Fruit fly (Drosophila melanogaster) whole organism, embryonic: ENCODE measurements around the gene GIIIspla2.

ENCODE experiments used
- Bgb ChIP-seq: fragments of 200-800 bp; sonication (Bioruptor generic); IDR thresholded peaks from 2 replicates; pipeline ENCODE4 v1.3.6; 2022; ENCODE audit warnings: missing biosample characterization, missing genetic modification characterization; ENCODE audit not compliant: partially characterized antibody
- CG10959 ChIP-seq: fragments of 200-800 bp; sonication (Bioruptor generic); IDR thresholded peaks from 2 replicates; pipeline ENCODE4 v1.3.6; 2022; ENCODE audit warnings: missing biosample characterization, missing genetic modification characterization
- CG10979 ChIP-seq: fragments of 200-800 bp; sonication (Bioruptor generic); optimal IDR thresholded peaks from 2 replicates; lab custom pipeline; 2018; ENCODE audit warnings: missing biosample characterization, mild to moderate bottlenecking, missing genetic modification characterization, moderate library complexity
- CG11695 ChIP-seq: fragments of 200-800 bp; sonication (Bioruptor generic); IDR thresholded peaks from 3 replicates; pipeline ENCODE4 v1.3.6; 2022; ENCODE audit warnings: missing biosample characterization, missing genetic modification characterization
- CG12769 ChIP-seq: fragments of 200-800 bp; sonication (Bioruptor generic); optimal IDR thresholded peaks from 2 replicates; lab custom pipeline; 2019; ENCODE audit warnings: missing biosample characterization, mild to moderate bottlenecking, missing genetic modification characterization, moderate library complexity
- CG13775 ChIP-seq: fragments of 200-800 bp; sonication (Bioruptor generic); optimal IDR thresholded peaks from 3 replicates; lab custom pipeline; 2017; ENCODE audit warnings: missing biosample characterization, mild to moderate bottlenecking, missing genetic modification characterization
- CG15011 ChIP-seq: fragments of 200-800 bp; sonication (Bioruptor generic); optimal IDR thresholded peaks from 3 replicates; lab custom pipeline; 2018; ENCODE audit warnings: missing biosample characterization, mild to moderate bottlenecking, missing genetic modification characterization
- CG15479 ChIP-seq: fragments of 200-800 bp; sonication (Bioruptor generic); optimal IDR thresholded peaks from 3 replicates; lab custom pipeline; 2019; ENCODE audit warnings: missing biosample characterization, mild to moderate bottlenecking, missing genetic modification characterization, moderate library complexity
- CG15601 ChIP-seq: fragments of 200-800 bp; sonication (Bioruptor generic); optimal IDR thresholded peaks from 3 replicates; lab custom pipeline; 2019; ENCODE audit warnings: missing biosample characterization, mild to moderate bottlenecking, missing genetic modification characterization, moderate library complexity
- CG17802 ChIP-seq: fragments of 200-800 bp; sonication (Bioruptor generic); optimal IDR thresholded peaks from 2 replicates; lab custom pipeline; 2018; ENCODE audit warnings: missing biosample characterization, mild to moderate bottlenecking, missing genetic modification characterization, moderate library complexity
- CG2678 ChIP-seq: fragments of 200-800 bp; sonication (Bioruptor generic); optimal IDR thresholded peaks from 3 replicates; lab custom pipeline; 2019; ENCODE audit warnings: missing biosample characterization, mild to moderate bottlenecking, missing genetic modification characterization, moderate library complexity
- CG3065 ChIP-seq: fragments of 200-800 bp; sonication (Bioruptor generic); optimal IDR thresholded peaks from 2 replicates; lab custom pipeline; 2016; ENCODE audit warnings: missing biosample characterization, missing genetic modification characterization
- CG34376 ChIP-seq: fragments of 200-800 bp; sonication (Bioruptor generic); optimal IDR thresholded peaks from 2 replicates; lab custom pipeline; 2018; ENCODE audit warnings: missing biosample characterization, mild to moderate bottlenecking, missing genetic modification characterization
- CG42726 ChIP-seq: fragments of 200-800 bp; sonication (Bioruptor generic); IDR thresholded peaks from 2 replicates; pipeline ENCODE4 v1.3.6; 2022; ENCODE audit warnings: missing biosample characterization, missing genetic modification characterization; ENCODE audit not compliant: partially characterized antibody
- CG4328 ChIP-seq: fragments of 200-800 bp; sonication (Bioruptor generic); optimal IDR thresholded peaks from 3 replicates; lab custom pipeline; 2017; ENCODE audit warnings: missing biosample characterization, missing genetic modification reagents, missing genetic modification characterization
- CG6654 ChIP-seq: fragments of 200-800 bp; sonication (Bioruptor generic); optimal IDR thresholded peaks from 2 replicates; lab custom pipeline; 2017; ENCODE audit warnings: missing biosample characterization, mild to moderate bottlenecking, missing genetic modification characterization
- CG6683 ChIP-seq: fragments of 200-800 bp; sonication (Bioruptor generic); optimal IDR thresholded peaks from 2 replicates; lab custom pipeline; 2017; ENCODE audit warnings: missing biosample characterization, mild to moderate bottlenecking, missing genetic modification characterization, missing genetic modification reagents
- CG6791 ChIP-seq: fragments of 200-800 bp; sonication (Bioruptor generic); IDR thresholded peaks from 3 replicates; pipeline ENCODE4 v1.3.6; 2022; ENCODE audit warnings: missing biosample characterization, missing genetic modification characterization; ENCODE audit not compliant: partially characterized antibody
- CG6854 ChIP-seq: fragments of 200-800 bp; sonication (Bioruptor generic); optimal IDR thresholded peaks from 3 replicates; lab custom pipeline; 2017; ENCODE audit warnings: missing biosample characterization, mild to moderate bottlenecking, missing genetic modification characterization
- CG7372 ChIP-seq: fragments of 200-800 bp; sonication (Bioruptor generic); IDR thresholded peaks from 2 replicates; pipeline ENCODE4 v1.3.6; 2022; ENCODE audit warnings: missing biosample characterization, missing genetic modification characterization
- CG7839 ChIP-seq: fragments of 200-800 bp; sonication (Bioruptor generic); optimal IDR thresholded peaks from 3 replicates; lab custom pipeline; 2018; ENCODE audit warnings: missing biosample characterization, mild to moderate bottlenecking, missing genetic modification characterization, moderate library complexity
- CG8290 ChIP-seq, 3 experiments: fragments of 200-800 bp; sonication (Bioruptor generic); optimal IDR thresholded peaks; 2 replicates each; lab custom pipeline; 2016 to 2019; ENCODE audit warnings: missing biosample characterization in 3 of 3, missing genetic modification characterization in 3 of 3, mild to moderate bottlenecking in 2 of 3, moderate library complexity in 1 of 3
- CG8388 ChIP-seq: fragments of 200-800 bp; sonication (Bioruptor generic); optimal IDR thresholded peaks from 2 replicates; lab custom pipeline; 2019; ENCODE audit warnings: missing biosample characterization, mild to moderate bottlenecking, missing genetic modification characterization, moderate library complexity
- CG8478 ChIP-seq: fragments of >200 bp; optimal IDR thresholded peaks from 2 replicates; lab custom pipeline; 2018
- Deaf1 ChIP-seq: fragments of 200-800 bp; optimal IDR thresholded peaks from 3 replicates; lab custom pipeline; 2019; ENCODE audit warnings: missing biosample characterization, mild to moderate bottlenecking, missing genetic modification characterization, moderate library complexity
- Dek ChIP-seq: fragments of 200-800 bp; sonication (Bioruptor generic); optimal IDR thresholded peaks from 3 replicates; lab custom pipeline; 2019; ENCODE audit warnings: missing biosample characterization, mild to moderate bottlenecking, missing genetic modification characterization, moderate library complexity
- GATAe ChIP-seq: fragments of 200-800 bp; sonication (Bioruptor generic); conservative IDR thresholded peaks from 2 replicates; pipeline ENCODE4 v1.3.6; 2022; ENCODE audit warnings: missing biosample characterization, missing genetic modification characterization
- HLH3B ChIP-seq: fragments of 200-800 bp; sonication (Bioruptor generic); IDR thresholded peaks from 2 replicates; pipeline ENCODE4 v1.3.6; 2022; ENCODE audit warnings: missing biosample characterization, missing genetic modification characterization
- Nf-YB ChIP-seq: fragments of 200-800 bp; sonication (Bioruptor generic); optimal IDR thresholded peaks from 3 replicates; lab custom pipeline; 2019; ENCODE audit warnings: missing biosample characterization, mild to moderate bottlenecking, missing genetic modification characterization, moderate library complexity
- Opbp ChIP-seq: fragments of 200-800 bp; sonication (Bioruptor generic); IDR thresholded peaks from 3 replicates; pipeline ENCODE4 v1.3.6; 2022; ENCODE audit warnings: missing biosample characterization, missing genetic modification characterization; ENCODE audit not compliant: partially characterized antibody
- Poxn ChIP-seq: fragments of 200-800 bp; sonication (Bioruptor generic); IDR thresholded peaks from 2 replicates; pipeline ENCODE4 v1.3.6; 2022; ENCODE audit warnings: missing biosample characterization, missing genetic modification characterization
- Tbp ChIP-seq: fragments of >200 bp; optimal IDR thresholded peaks from 2 replicates; lab custom pipeline; 2018; ENCODE audit warnings: missing biosample characterization, missing genetic modification characterization
- ase ChIP-seq: fragments of 200-800 bp; sonication (Bioruptor generic); IDR thresholded peaks from 3 replicates; pipeline ENCODE4 v1.3.6; 2022; ENCODE audit warnings: missing biosample characterization, missing genetic modification characterization
- bsh ChIP-seq, 2 experiments: fragments of 200-800 bp; sonication (Bioruptor generic); optimal IDR thresholded peaks; 2 replicates each; lab custom pipeline; 2017 to 2018; ENCODE audit warnings: mild to moderate bottlenecking in 2 of 2, missing biosample characterization in 2 of 2, missing genetic modification characterization in 2 of 2, moderate library complexity in 1 of 2
- cad ChIP-seq: fragments of >200 bp; optimal IDR thresholded peaks from 2 replicates; lab custom pipeline; 2017; ENCODE audit warnings: missing biosample characterization, missing genetic modification characterization
- ci ChIP-seq: fragments of 200-800 bp; sonication (Bioruptor generic); IDR thresholded peaks from 3 replicates; pipeline ENCODE4 v1.3.6; 2022; ENCODE audit warnings: missing biosample characterization, missing genetic modification characterization
- eyg ChIP-seq: fragments of 200-800 bp; sonication (Bioruptor generic); optimal IDR thresholded peaks from 3 replicates; lab custom pipeline; 2016; ENCODE audit warnings: missing biosample characterization, missing genetic modification characterization
- grn ChIP-seq: fragments of 200-800 bp; sonication (Bioruptor generic); optimal IDR thresholded peaks from 3 replicates; lab custom pipeline; 2017; ENCODE audit warnings: missing biosample characterization, missing genetic modification characterization
- insv ChIP-seq, 2 experiments: fragments of 200-800 bp; sonication (Bioruptor generic); optimal IDR thresholded peaks; 3 replicates each; lab custom pipeline; 2016 to 2018; ENCODE audit warnings: missing biosample characterization in 2 of 2, missing genetic modification characterization in 2 of 2
- lab ChIP-seq: fragments of 200-800 bp; sonication (Bioruptor generic); optimal IDR thresholded peaks from 3 replicates; lab custom pipeline; 2017; ENCODE audit warnings: missing biosample characterization, missing genetic modification characterization, mild to moderate bottlenecking, moderate library complexity, missing genetic modification reagents
- pb ChIP-seq: fragments of 200-800 bp; sonication (Bioruptor generic); optimal IDR thresholded peaks from 3 replicates; lab custom pipeline; 2016; ENCODE audit warnings: missing biosample characterization, missing genetic modification characterization
- prd ChIP-seq, 3 experiments: fragments of >200 bp in 2 of 3; fragments of 200-800 bp in 1 of 3; sonication (Bioruptor generic) in 1 of 3; optimal IDR thresholded peaks in 2 of 3; IDR thresholded peaks in 1 of 3; 2 replicates in 2 of 3; 3 replicates in 1 of 3; pipeline versions ENCODE4 v1.3.6 to Lab custom; 2017 to 2022; ENCODE audit warnings: missing biosample characterization in 1 of 3, missing genetic modification characterization in 1 of 3
- pros ChIP-seq: fragments of 200-800 bp; sonication (Bioruptor generic); optimal IDR thresholded peaks from 3 replicates; lab custom pipeline; 2019; ENCODE audit warnings: missing biosample characterization, mild to moderate bottlenecking, missing genetic modification characterization, moderate library complexity
- slbo ChIP-seq: fragments of 200-800 bp; sonication (Bioruptor generic); IDR thresholded peaks from 2 replicates; pipeline ENCODE4 v1.3.6; 2022; ENCODE audit warnings: missing biosample characterization, missing genetic modification characterization
- unpg ChIP-seq: fragments of 200-800 bp; sonication (Bioruptor generic); optimal IDR thresholded peaks from 3 replicates; lab custom pipeline; 2018; ENCODE audit warnings: missing biosample characterization, mild to moderate bottlenecking, missing genetic modification characterization, moderate library complexity
- vfl ChIP-seq: fragments of 200-800 bp; sonication (Bioruptor generic); optimal IDR thresholded peaks from 2 replicates; lab custom pipeline; 2016; ENCODE audit warnings: missing biosample characterization, missing genetic modification characterization
- wdn ChIP-seq: fragments of 200-800 bp; sonication (Bioruptor generic); IDR thresholded peaks from 2 replicates; pipeline ENCODE4 v1.3.6; 2022; ENCODE audit warnings: missing biosample characterization, missing genetic modification characterization

GIIIspla2 gene

DNA sequence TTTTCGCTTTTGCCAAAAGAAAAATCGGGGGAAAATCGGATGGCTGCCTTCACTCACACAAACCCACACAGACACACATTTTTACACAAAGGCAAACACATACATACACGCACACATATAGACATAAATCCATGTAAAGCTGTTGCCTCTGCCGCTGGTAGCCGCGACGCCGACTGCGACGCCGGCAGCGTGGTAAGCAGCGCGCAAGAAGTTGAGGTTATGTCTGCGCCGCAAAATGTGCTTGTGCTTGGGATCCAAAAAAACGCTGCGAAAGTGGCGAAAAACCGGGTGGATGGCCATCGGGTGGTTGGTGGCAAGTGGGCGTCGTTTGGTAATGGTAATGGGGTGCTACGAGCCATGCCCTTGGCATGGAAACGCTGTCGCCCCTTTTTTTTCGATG is 22.4 kb downstream of the GIIIspla2 start (continued):
- TF ChIP-seq CG11695 (no peak), CG6854 (GFP tag; lab: Kevin White, UChicago) (no peak), Deaf1 (tag; lab: Kevin White, UChicago) (peak; percentile 33), CG17802 (tag; lab: Kevin White, UChicago) (no peak), CG8478 (lab: Kevin White, UChicago) (no peak), vfl (GFP tag; lab: Kevin White, UChicago) (no peak), CG12769 (tag; lab: Kevin White, UChicago) (no peak), Tbp (GFP tag; lab: Kevin White, UChicago) (no peak), CG34376 (GFP tag; lab: Kevin White, UChicago) (no peak), Nf-YB (GFP tag; lab: Kevin White, UChicago) (no peak), CG7839 (no peak), CG15601 (tag; lab: Kevin White, UChicago) (no peak), CG6683 (GFP tag; lab: Kevin White, UChicago) (no peak), bsh (GFP tag; optimal IDR thresholded peaks at IDR 0.05; lab: Kevin White, UChicago) (no peak)

DNA sequence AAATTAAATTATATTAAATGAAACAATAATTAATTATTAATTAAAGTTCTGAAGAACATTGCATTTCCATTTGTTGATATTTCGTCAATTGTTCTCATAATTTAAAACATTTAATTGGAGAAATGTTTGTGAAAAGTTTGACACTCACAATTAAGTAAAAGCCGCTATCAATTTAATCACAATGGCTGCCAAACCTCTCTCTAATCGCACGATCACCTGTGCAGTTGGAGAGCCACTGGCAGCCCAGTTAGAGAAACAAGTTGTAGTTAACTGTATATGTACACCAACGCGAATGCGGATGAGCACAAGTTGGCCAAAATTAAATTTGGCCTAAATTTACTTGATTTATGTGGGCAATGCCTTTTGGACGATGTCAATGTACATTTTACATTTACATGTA is 34.8 kb downstream of the GIIIspla2 start:
- TF ChIP-seq pb (GFP tag; lab: Kevin White, UChicago) (no peak), CG15479 (GFP tag; lab: Kevin White, UChicago) (no peak), CG8290 (GFP tag; optimal IDR thresholded peaks at IDR 0.05; lab: Kevin White, UChicago) (no peak), CG8290 (tag; optimal IDR thresholded peaks at IDR 0.05; lab: Kevin White, UChicago) (no peak), Poxn (GFP tag; lab: Robert Waterston, UW) (no peak), CG34376 (GFP tag; lab: Kevin White, UChicago) (no peak), CG2678 (no peak), Bgb (GFP tag; lab: Robert Waterston, UW) (0 out of 2 replicates have a peak, but pooled peaks have one; percentile 14), grn (peak; percentile 72), CG6791 (no peak), CG13775 (GFP tag; lab: Kevin White, UChicago) (no peak), eyg (GFP tag; lab: Kevin White, UChicago) (no peak), pros (GFP tag; lab: Kevin White, UChicago) (no peak), CG10959 (no peak), CG7372 (GFP tag; lab: Robert Waterston, UW) (no peak), CG42726 (GFP tag; lab: Robert Waterston, UW) (no peak), slbo (GFP tag; lab: Robert Waterston, UW) (no peak), CG3065 (GFP tag; lab: Kevin White, UChicago) (no peak), wdn (GFP tag; lab: Robert Waterston, UW) (no peak), ase (GFP tag; lab: Robert Waterston, UW) (no peak), CG8388 (GFP tag; lab: Kevin White, UChicago) (no peak), unpg (no peak), ci (no peak), HLH3B (GFP tag; lab: Robert Waterston, UW) (no peak), insv (GFP tag; optimal IDR thresholded peaks at IDR 0.05; lab: Kevin White, UChicago) (no peak), Dek (tag; lab: Kevin White, UChicago) (no peak), prd (optimal IDR thresholded peaks at IDR 0.05; lab: Kevin White, UChicago) (no peak), prd (GFP tag; IDR thresholded peaks at IDR 0.05; lab: Robert Waterston, UW) (no peak), CG10979 (tag; lab: Kevin White, UChicago) (no peak), CG4328 (GFP tag; lab: Kevin White, UChicago) (no peak), CG6654 (peak; percentile 98), GATAe (GFP tag; lab: Robert Waterston, UW) (peak; percentile 32; the same call in 1 of the 2 replicates), Opbp (GFP tag; lab: Robert Waterston, UW) (0 out of 3 replicates have a peak, but pooled peaks have one; percentile 33), lab (no peak), cad (GFP tag; lab: Kevin White, UChicago) (peak; percentile 91), CG15011 (GFP tag; lab: Kevin White, UChicago) (no peak)
